Fruit fly (Drosophila melanogaster): ENCODE data around the gene CG17105.

- TF ChIP-seq fru (GFP tag; optimal IDR thresholded peaks at IDR 0.05) (peak; percentile 13), Myc (optimal IDR thresholded peaks at IDR 0.05) (no peak), HLH106 (tag; optimal IDR thresholded peaks at IDR 0.05) (no peak), sage (GFP tag; optimal IDR thresholded peaks at IDR 0.05) (no peak), psq (GFP tag; optimal IDR thresholded peaks at IDR 0.05) (no peak), OdsH (GFP tag; optimal IDR thresholded peaks at IDR 0.05) (no peak), usp (GFP tag; optimal IDR thresholded peaks at IDR 0.05) (no peak), Dfd (GFP tag; optimal IDR thresholded peaks at IDR 0.05) (no peak), Hr78 (GFP tag; optimal IDR thresholded peaks at IDR 0.05) (no peak)
These were observed 3.1 kb upstream of the CG17105 start for dm6 chr2L:10677715-10678088.

Data from whole organism, wandering third instar larva.